Worm (Caenorhabditis elegans) whole organism, L4 larva: Measurements from ENCODE around the gene F52H2.3.

Source experiments
- T20F7.1 ChIP-seq: fragments of 200-800 bp; sonication (Bioruptor generic); optimal IDR thresholded peaks from 2 replicates; lab custom pipeline; 2018; ENCODE audit warnings: mild to moderate bottlenecking, missing genetic modification characterization, missing compliant biosample characterization
- dmd-8 ChIP-seq: fragments of 200-800 bp; sonication (Bioruptor generic); IDR thresholded peaks from 2 replicates; pipeline ENCODE4 v1.3.6; 2022; ENCODE audit warnings: missing genetic modification characterization, missing compliant biosample characterization
- lin-15B ChIP-seq: fragments of 150-350 bp; sonication (generic microtip); optimal IDR thresholded peaks from 3 replicates; lab custom pipeline; 2014; ENCODE audit warnings: missing biosample characterization, missing genetic modification characterization
- nhr-237 ChIP-seq: sonication (generic microtip); optimal IDR thresholded peaks from 2 replicates; lab custom pipeline; 2017; ENCODE audit warnings: missing biosample characterization, missing genetic modification characterization
- pha-4 ChIP-seq, 2 experiments: fragments of 150-350 bp in 1 of 2; fragments of 200-800 bp in 1 of 2; sonication (Bioruptor generic) in 1 of 2; IDR thresholded peaks in 1 of 2; optimal IDR thresholded peaks in 1 of 2; 2 replicates each; pipeline versions ENCODE4 v1.3.6 to Lab custom; 2014 to 2022; ENCODE audit warnings: missing genetic modification characterization in 2 of 2, missing genetic modification reagents in 2 of 2, missing biosample characterization in 1 of 2, missing compliant biosample characterization in 1 of 2
- skn-1 ChIP-seq: fragments of 150-350 bp; optimal IDR thresholded peaks from 2 replicates; lab custom pipeline; 2014; ENCODE audit warnings: missing biosample characterization, missing genetic modification characterization
- unc-62 ChIP-seq, 3 experiments: fragments of 150-350 bp in 1 of 3; sonication (generic microtip); optimal IDR thresholded peaks in 2 of 3; peaks in 1 of 3; 1 replicate in 1 of 3; 2 replicates in 2 of 3; lab custom pipeline; 2014 to 2017; ENCODE audit warnings: missing biosample characterization in 3 of 3, missing genetic modification characterization in 3 of 3, missing genetic modification reagents in 3 of 3, missing genotype in 1 of 3
- zip-2 ChIP-seq: fragments of 150-350 bp; optimal IDR thresholded peaks from 2 replicates; lab custom pipeline; 2014; ENCODE audit warnings: missing biosample characterization, missing genetic modification characterization

DNA sequence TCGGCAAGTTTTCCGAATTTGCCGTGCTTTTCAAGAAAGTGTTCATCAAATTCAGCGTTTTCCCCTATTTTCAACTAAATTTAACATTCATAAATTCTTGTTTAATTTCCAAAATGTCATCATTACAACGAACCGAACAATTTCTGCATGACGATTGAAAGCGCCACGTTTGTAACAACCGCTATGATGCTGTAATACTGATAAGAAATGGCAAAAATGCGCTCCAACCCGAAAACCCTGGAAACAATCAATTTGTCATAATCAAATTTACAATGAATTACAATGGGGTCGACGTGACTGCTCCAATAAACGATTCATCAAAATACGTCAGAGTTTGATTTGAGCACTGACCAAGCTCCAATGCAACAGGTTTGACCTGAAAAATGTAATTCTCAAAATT, 3.8 kb upstream of the F52H2.3 start:
- TF ChIP-seq unc-62 (GFP tag; optimal IDR thresholded peaks at IDR 0.05 in 1 of 2; lab: Kevin White, UChicago): no peak
- no peak for TF ChIP-seq unc-62 (tag; optimal IDR thresholded peaks at IDR 0.05; lab: Kevin White, UChicago)
- TF ChIP-seq nhr-237: no peak
- TF ChIP-seq pha-4 (GFP tag; IDR thresholded peaks at IDR 0.05; lab: Robert Waterston, UW): no peak
- TF ChIP-seq pha-4 (tag; optimal IDR thresholded peaks at IDR 0.05; lab: Kevin White, UChicago): no peak
- TF ChIP-seq lin-15B: no peak
- no peak for TF ChIP-seq dmd-8 (GFP tag; lab: Robert Waterston, UW)
- no peak for TF ChIP-seq skn-1 (tag; lab: Kevin White, UChicago)
- TF ChIP-seq zip-2 (tag; lab: Kevin White, UChicago): no peak
- TF ChIP-seq T20F7.1 (GFP tag; lab: Kevin White, UChicago): no peak
